Fruit fly (Drosophila melanogaster) S2 (cell line): Measurements from ENCODE around the gene Ptpmeg2.
A peak's percentile ranks its signal among the peaks of the same experiment; 100 is the strongest.

Experiments
- CG8478 ChIP-seq: fragments of >200 bp; optimal IDR thresholded peaks from 2 replicates; lab custom pipeline; 2018
- CTCF ChIP-seq, 2 experiments: fragments of >200 bp; optimal IDR thresholded peaks; 2 replicates each; lab custom pipeline; 2018

The Ptpmeg2 gene

dm6 chrX:9658865-9659339, at the start of gene Ptpmeg2:
Gene Ptpmeg2 (minus strand): TSS chrX:9659145.
- peak; percentile 99 for TF ChIP-seq CTCF (optimal IDR thresholded peaks at IDR 0.05; lab: Kevin White, UChicago)
- no peak for TF ChIP-seq CG8478 (lab: Kevin White, UChicago)

dm6 chrX:9707820-9708487, 49.0 kb upstream of the Ptpmeg2 start:
- TF ChIP-seq CG8478 (lab: Kevin White, UChicago) (no peak), CTCF (optimal IDR thresholded peaks at IDR 0.05; lab: Kevin White, UChicago) (no peak)

- no peak for TF ChIP-seq CG8478 (lab: Kevin White, UChicago)
- TF ChIP-seq CTCF (optimal IDR thresholded peaks at IDR 0.05; lab: Kevin White, UChicago): no peak
Observed at dm6 chrX:9694652-9695051, 35.7 kb upstream of the Ptpmeg2 start.

dm6 chrX:9693720-9694386, 34.9 kb upstream of the Ptpmeg2 start, which contains the start of gene btd:
Gene btd (plus strand): TSS chrX:9694186.
- TF ChIP-seq CTCF (optimal IDR thresholded peaks at IDR 0.05; lab: Kevin White, UChicago) (peak in 1 of 2 experiments; percentile 71), CG8478 (lab: Kevin White, UChicago) (peak; percentile 85)

dm6 chrX:9692297-9693013, 33.5 kb upstream of the Ptpmeg2 start:
- no peak for TF ChIP-seq CG8478 (lab: Kevin White, UChicago)
- peak in 1 of 2 experiments; percentile 13 for TF ChIP-seq CTCF (optimal IDR thresholded peaks at IDR 0.05; lab: Kevin White, UChicago)

dm6 chrX:9689129-9689528, 30.2 kb upstream of the Ptpmeg2 start:
- TF ChIP-seq CTCF (optimal IDR thresholded peaks at IDR 0.05; lab: Kevin White, UChicago) (no peak), CG8478 (lab: Kevin White, UChicago) (no peak)

- peak; percentile 91 to 97 for TF ChIP-seq CTCF (optimal IDR thresholded peaks at IDR 0.05; lab: Kevin White, UChicago)
- TF ChIP-seq CG8478 (lab: Kevin White, UChicago): no peak
Observed at dm6 chrX:9687623-9688022, 28.7 kb upstream of the Ptpmeg2 start.

dm6 chrX:9686546-9687219, 27.7 kb upstream of the Ptpmeg2 start, which contains the start of gene nej:
Gene nej (minus strand): TSS chrX:9687066.
- no peak for TF ChIP-seq CTCF (optimal IDR thresholded peaks at IDR 0.05; lab: Kevin White, UChicago)

- TF ChIP-seq CG8478 (lab: Kevin White, UChicago): no peak
- TF ChIP-seq CTCF (optimal IDR thresholded peaks at IDR 0.05; lab: Kevin White, UChicago): peak in 1 of 2 experiments; percentile 26
Observed at dm6 chrX:9685568-9686413, 26.8 kb upstream of the Ptpmeg2 start.

- TF ChIP-seq CG8478 (lab: Kevin White, UChicago) (no peak), CTCF (optimal IDR thresholded peaks at IDR 0.05; lab: Kevin White, UChicago) (no peak)
Observed at dm6 chrX:9684697-9685567, 26.0 kb upstream of the Ptpmeg2 start.

- TF ChIP-seq CTCF (optimal IDR thresholded peaks at IDR 0.05; lab: Kevin White, UChicago) (no peak), CG8478 (lab: Kevin White, UChicago) (no peak)
Observed at dm6 chrX:9684158-9684557, 25.2 kb upstream of the Ptpmeg2 start.

- TF ChIP-seq CTCF (optimal IDR thresholded peaks at IDR 0.05; lab: Kevin White, UChicago) (no peak), CG8478 (lab: Kevin White, UChicago) (no peak)
Observed at dm6 chrX:9674912-9675311, 16.0 kb upstream of the Ptpmeg2 start.

- TF ChIP-seq CTCF (optimal IDR thresholded peaks at IDR 0.05; lab: Kevin White, UChicago): no peak
- TF ChIP-seq CG8478 (lab: Kevin White, UChicago): peak; percentile 65
Observed at dm6 chrX:9666465-9666864, 7.5 kb upstream of the Ptpmeg2 start.
